Worm (Caenorhabditis elegans): Measurements from ENCODE around the gene hpo-25.

- TF ChIP-seq nhr-2 (tag; optimal IDR thresholded peaks at IDR 0.05) (no peak), elt-3 (tag; optimal IDR thresholded peaks at IDR 0.05) (no peak), blmp-1 (tag; optimal IDR thresholded peaks at IDR 0.05) (no peak)
These were observed 3.0 kb downstream of the hpo-25 start, which contains the start of gene F16G10.3 for ce11 chrII:2372090-2372489.

Measured in whole organism, mixed stage, embryonic.